ENCODE assay signal across 3 worm cellular contexts in genomic region chrII:3931230-3931629, ce11.
A peak's percentile ranks its signal among the peaks of the same experiment; 100 is the strongest.
TF ChIP-seq lines count a peak whose summit lies in the region.

No protein-coding gene starts in this region.

TF ChIP-seq in whole organism, L3 larva, 47 proteins besides CTCF, POLR2A, EP300 and RAD21:
- TF ChIP-seq nfya-1 (tag; optimal IDR thresholded peaks at IDR 0.05; lab: Kevin White, UChicago; ENCODE audit: insufficient read depth) (peak; percentile 90), unc-62 (GFP tag; optimal IDR thresholded peaks at IDR 0.05; lab: Kevin White, UChicago) (no peak), ceh-16 (tag; optimal IDR thresholded peaks at IDR 0.05; lab: Kevin White, UChicago) (no peak)

TF ChIP-seq in whole organism, late embryonic, 69 proteins besides CTCF, POLR2A, EP300 and RAD21:
- TF ChIP-seq dve-1 (tag; optimal IDR thresholded peaks at IDR 0.05; lab: Kevin White, UChicago) (no peak), nfya-1 (tag; optimal IDR thresholded peaks at IDR 0.05; lab: Kevin White, UChicago) (peak; percentile 97)

TF ChIP-seq in whole organism, young adult, 124 proteins besides CTCF, POLR2A, EP300 and RAD21:
- TF ChIP-seq nfya-2 (GFP tag; IDR thresholded peaks at IDR 0.05; lab: Robert Waterston, UW) (0 out of 2 replicates have a peak, but pooled peaks have one; percentile 67), repo-1 (tag; optimal IDR thresholded peaks at IDR 0.05; lab: Kevin White, UChicago) (no peak), nfyb-1 (GFP tag; IDR thresholded peaks at IDR 0.05; lab: Robert Waterston, UW) (peak; percentile 79)
TF ChIP-seq in whole organism, young adult: peak in this region for 2.
